Worm (Caenorhabditis elegans) whole organism, L4 larva: ENCODE results near the gene srh-95.

ENCODE experiments used
- D1046.2 ChIP-seq: fragments of 200-800 bp; sonication (Bioruptor generic); IDR thresholded peaks from 2 replicates; pipeline ENCODE4 v1.3.6; 2022; ENCODE audit warnings: missing genetic modification characterization, missing compliant biosample characterization
- F26F4.8 ChIP-seq: fragments of 200-800 bp; sonication (Bioruptor generic); conservative IDR thresholded peaks from 2 replicates; pipeline ENCODE4 v1.3.6; 2022; ENCODE audit warnings: missing genetic modification characterization, missing compliant biosample characterization
- F49E8.2 ChIP-seq: sonication (generic microtip); optimal IDR thresholded peaks from 2 replicates; lab custom pipeline; 2016; ENCODE audit warnings: missing compliant biosample characterization, mild to moderate bottlenecking, missing genetic modification characterization, borderline replicate concordance
- T26A8.4 ChIP-seq: fragments of 200-800 bp; sonication (Bioruptor generic); IDR thresholded peaks from 2 replicates; pipeline ENCODE4 v1.3.6; 2022; ENCODE audit warnings: missing genetic modification characterization, missing compliant biosample characterization
- Y105C5A.15 ChIP-seq: fragments of 200-800 bp; sonication (Bioruptor generic); IDR thresholded peaks from 2 replicates; pipeline ENCODE4 v1.3.6; 2022; ENCODE audit warnings: missing genetic modification characterization, missing compliant biosample characterization
- Y48G9A.11 ChIP-seq: fragments of 200-800 bp; sonication (Bioruptor generic); IDR thresholded peaks from 2 replicates; pipeline ENCODE4 v1.3.6; 2022; ENCODE audit warnings: missing genetic modification reagents, missing genetic modification characterization, missing compliant biosample characterization
- ZK337.2 ChIP-seq: fragments of 200-800 bp; sonication (Bioruptor generic); IDR thresholded peaks from 2 replicates; pipeline ENCODE4 v1.3.6; 2022; ENCODE audit warnings: missing genetic modification reagents, missing genetic modification characterization, missing compliant biosample characterization
- ZK546.5 ChIP-seq, 2 experiments: sonication (generic microtip); optimal IDR thresholded peaks; 2 replicates each; lab custom pipeline; 2017; ENCODE audit warnings: missing biosample characterization in 2 of 2, missing genetic modification characterization in 2 of 2
- aha-1 ChIP-seq: fragments of 150-350 bp; peaks from one replicate; lab custom pipeline; 2014; ENCODE audit warnings: missing biosample characterization, missing genetic modification characterization
- aly-2 ChIP-seq: sonication (generic microtip); optimal IDR thresholded peaks from 2 replicates; lab custom pipeline; 2018; ENCODE audit warnings: missing biosample characterization, missing genetic modification characterization
- ceh-20 ChIP-seq: fragments of 200-800 bp; sonication (Bioruptor generic); IDR thresholded peaks from 2 replicates; pipeline ENCODE4 v1.3.6; 2022; ENCODE audit warnings: missing genetic modification reagents, missing genetic modification characterization, missing compliant biosample characterization
- ceh-28 ChIP-seq: fragments of 150-350 bp; optimal IDR thresholded peaks from 2 replicates; lab custom pipeline; 2014; ENCODE audit warnings: missing biosample characterization, missing genetic modification reagents, missing genetic modification characterization
- ceh-44 ChIP-seq: fragments of 200-800 bp; sonication (Bioruptor generic); IDR thresholded peaks from 2 replicates; pipeline ENCODE4 v1.3.6; 2022; ENCODE audit warnings: missing genetic modification reagents, missing genetic modification characterization, missing compliant biosample characterization
- daf-19 ChIP-seq: fragments of 200-800 bp; sonication (Bioruptor generic); conservative IDR thresholded peaks from 2 replicates; pipeline ENCODE4 v1.3.6; 2022; ENCODE audit warnings: missing genetic modification characterization, missing compliant biosample characterization
- daf-8 ChIP-seq: fragments of 200-800 bp; sonication (Bioruptor generic); IDR thresholded peaks from 2 replicates; pipeline ENCODE4 v1.3.6; 2022; ENCODE audit warnings: missing genetic modification characterization, missing compliant biosample characterization
- dmd-8 ChIP-seq: fragments of 200-800 bp; sonication (Bioruptor generic); IDR thresholded peaks from 2 replicates; pipeline ENCODE4 v1.3.6; 2022; ENCODE audit warnings: missing genetic modification characterization, missing compliant biosample characterization
- duxl-1 ChIP-seq: sonication (generic microtip); optimal IDR thresholded peaks from 2 replicates; lab custom pipeline; 2016; ENCODE audit warnings: mild to moderate bottlenecking, missing genetic modification characterization, moderate library complexity, missing compliant biosample characterization; ENCODE audit not compliant: poor library complexity
- dve-1 ChIP-seq: sonication (generic microtip); optimal IDR thresholded peaks from 2 replicates; lab custom pipeline; 2017; ENCODE audit warnings: antibody characterized with exemption, mild to moderate bottlenecking, missing genetic modification characterization, missing compliant biosample characterization; ENCODE audit not compliant: insufficient read depth
- fkh-10 ChIP-seq: fragments of 150-350 bp; optimal IDR thresholded peaks from 2 replicates; lab custom pipeline; 2014; ENCODE audit warnings: missing biosample characterization, missing genetic modification reagents, missing genetic modification characterization
- gei-8 ChIP-seq: fragments of 200-800 bp; sonication (Bioruptor generic); optimal IDR thresholded peaks from 2 replicates; lab custom pipeline; 2018; ENCODE audit warnings: mild to moderate bottlenecking, missing genetic modification characterization, missing compliant biosample characterization
- hlh-11 ChIP-seq: fragments of 200-800 bp; sonication (Bioruptor generic); optimal IDR thresholded peaks from 2 replicates; lab custom pipeline; 2018; ENCODE audit warnings: mild to moderate bottlenecking, missing genetic modification characterization, missing compliant biosample characterization
- hmg-1.1 ChIP-seq: fragments of 200-800 bp; sonication (Bioruptor generic); IDR thresholded peaks from 2 replicates; pipeline ENCODE4 v1.3.6; 2022; ENCODE audit warnings: missing genetic modification reagents, missing genetic modification characterization, missing compliant biosample characterization
- lim-7 ChIP-seq: fragments of 200-800 bp; sonication (Bioruptor generic); IDR thresholded peaks from 2 replicates; pipeline ENCODE4 v1.3.6; 2022; ENCODE audit warnings: missing genetic modification characterization, missing compliant biosample characterization
- lir-3 ChIP-seq: sonication (generic microtip); optimal IDR thresholded peaks from 2 replicates; lab custom pipeline; 2016; ENCODE audit warnings: mild to moderate bottlenecking, missing genetic modification characterization, missing compliant biosample characterization
- madf-5 ChIP-seq, 2 experiments: fragments of 200-800 bp; sonication (Bioruptor generic); IDR thresholded peaks; 2 replicates each; pipeline ENCODE4 v1.3.6; 2022; ENCODE audit warnings: missing compliant biosample characterization in 2 of 2, missing genetic modification characterization in 2 of 2
- mep-1 ChIP-seq: fragments of 150-350 bp; sonication (generic microtip); optimal IDR thresholded peaks from 3 replicates; lab custom pipeline; 2014; ENCODE audit warnings: missing biosample characterization, missing genetic modification characterization
- mes-2 ChIP-seq: sonication (generic microtip); optimal IDR thresholded peaks from 2 replicates; lab custom pipeline; 2016; ENCODE audit warnings: missing genotype, mild to moderate bottlenecking, missing genetic modification characterization, missing compliant biosample characterization; ENCODE audit not compliant: poor library complexity, severe bottlenecking
- nhr-10 ChIP-seq: fragments of 150-350 bp; optimal IDR thresholded peaks from 2 replicates; lab custom pipeline; 2014; ENCODE audit warnings: missing biosample characterization, missing genetic modification characterization
- nhr-11 ChIP-seq: fragments of 150-350 bp; optimal IDR thresholded peaks from 2 replicates; lab custom pipeline; 2014; ENCODE audit warnings: missing biosample characterization, missing genetic modification characterization
- nhr-237 ChIP-seq: sonication (generic microtip); optimal IDR thresholded peaks from 2 replicates; lab custom pipeline; 2017; ENCODE audit warnings: missing biosample characterization, missing genetic modification characterization
- nhr-28 ChIP-seq: fragments of 150-350 bp; optimal IDR thresholded peaks from 2 replicates; lab custom pipeline; 2014; ENCODE audit warnings: missing biosample characterization, missing genetic modification characterization
- nhr-41 ChIP-seq: fragments of 200-800 bp; sonication (Bioruptor generic); IDR thresholded peaks from 2 replicates; pipeline ENCODE4 v1.3.6; 2022; ENCODE audit warnings: missing genetic modification reagents, missing genetic modification characterization, missing compliant biosample characterization
- nhr-48 ChIP-seq: sonication (generic microtip); optimal IDR thresholded peaks from 2 replicates; lab custom pipeline; 2016; ENCODE audit warnings: mild to moderate bottlenecking, missing genetic modification characterization, missing compliant biosample characterization
- nhr-6 ChIP-seq: fragments of 150-350 bp; optimal IDR thresholded peaks from 2 replicates; lab custom pipeline; 2014; ENCODE audit warnings: missing biosample characterization, missing genetic modification characterization
- pqm-1 ChIP-seq: sonication (generic microtip); optimal IDR thresholded peaks from 2 replicates; lab custom pipeline; 2017; ENCODE audit warnings: missing biosample characterization, missing genetic modification characterization
- rbr-2 ChIP-seq: sonication (generic microtip); optimal IDR thresholded peaks from 2 replicates; lab custom pipeline; 2016; ENCODE audit warnings: missing genotype, missing genetic modification characterization, missing compliant biosample characterization
- skn-1 ChIP-seq: fragments of 150-350 bp; optimal IDR thresholded peaks from 2 replicates; lab custom pipeline; 2014; ENCODE audit warnings: missing biosample characterization, missing genetic modification characterization
- snpc-1.2 ChIP-seq: fragments of 200-800 bp; sonication (Bioruptor generic); IDR thresholded peaks from 2 replicates; pipeline ENCODE4 v1.3.6; 2022; ENCODE audit warnings: missing genetic modification reagents, missing genetic modification characterization, missing compliant biosample characterization
- tra-1 ChIP-seq: fragments of 200-800 bp; sonication (Bioruptor generic); IDR thresholded peaks from 2 replicates; pipeline ENCODE4 v1.3.6; 2022; ENCODE audit warnings: missing genetic modification reagents, missing genetic modification characterization, missing compliant biosample characterization
- vab-7 ChIP-seq: fragments of 200-800 bp; sonication (Bioruptor generic); IDR thresholded peaks from 2 replicates; pipeline ENCODE4 v1.3.6; 2022; ENCODE audit warnings: missing genetic modification reagents, missing genetic modification characterization, missing compliant biosample characterization
- zfp-2 ChIP-seq: sonication (generic microtip); optimal IDR thresholded peaks from 2 replicates; lab custom pipeline; 2016; ENCODE audit warnings: mild to moderate bottlenecking, missing genetic modification characterization, missing compliant biosample characterization
- ztf-7 ChIP-seq: fragments of 150-350 bp; optimal IDR thresholded peaks from 2 replicates; lab custom pipeline; 2014; ENCODE audit warnings: missing biosample characterization, missing genetic modification characterization

Gene srh-95

DNA sequence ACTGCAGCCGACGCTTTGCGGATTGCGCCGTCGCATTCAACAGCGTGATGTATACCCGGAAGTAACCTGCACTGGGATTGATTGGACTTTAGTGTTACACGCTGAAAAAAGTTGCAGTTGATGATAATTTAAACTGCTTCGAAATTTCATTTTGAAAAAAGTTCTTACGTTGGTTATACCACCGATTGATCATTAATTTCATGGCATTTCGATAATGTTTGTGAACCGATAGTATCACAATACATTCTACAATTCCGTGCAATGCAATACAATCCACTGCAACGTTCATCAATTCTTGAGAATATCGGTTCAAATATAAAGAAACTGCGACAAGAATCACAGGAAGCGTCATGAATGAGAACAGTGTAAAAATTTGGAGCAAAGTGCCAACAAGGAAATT, 11.5 kb upstream of the srh-95 start, which contains the start of gene F21H7.3:
Gene F21H7.3, minus strand, starts transcription at position 101 of the 400 bp plus-strand sequence.
- TF ChIP-seq vab-7 (GFP tag; lab: Robert Waterston, UW) (no peak), gei-8 (GFP tag; lab: Kevin White, UChicago) (no peak), ztf-7 (tag; lab: Kevin White, UChicago) (no peak), zfp-2 (tag; lab: Kevin White, UChicago) (no peak), nhr-48 (tag; lab: Kevin White, UChicago) (no peak), aha-1 (tag; lab: Kevin White, UChicago) (no peak), ceh-28 (no peak), hlh-11 (no peak), F49E8.2 (tag; lab: Kevin White, UChicago) (no peak), mes-2 (tag; lab: Kevin White, UChicago) (no peak), tra-1 (GFP tag; lab: Robert Waterston, UW) (no peak), nhr-41 (GFP tag; lab: Robert Waterston, UW) (no peak), dve-1 (tag; lab: Kevin White, UChicago) (no peak), ZK546.5 (tag; optimal IDR thresholded peaks at IDR 0.05; lab: Kevin White, UChicago) (no peak), ZK337.2 (GFP tag; lab: Robert Waterston, UW) (no peak), nhr-6 (tag; lab: Kevin White, UChicago) (no peak), nhr-10 (tag; lab: Kevin White, UChicago) (no peak)

DNA sequence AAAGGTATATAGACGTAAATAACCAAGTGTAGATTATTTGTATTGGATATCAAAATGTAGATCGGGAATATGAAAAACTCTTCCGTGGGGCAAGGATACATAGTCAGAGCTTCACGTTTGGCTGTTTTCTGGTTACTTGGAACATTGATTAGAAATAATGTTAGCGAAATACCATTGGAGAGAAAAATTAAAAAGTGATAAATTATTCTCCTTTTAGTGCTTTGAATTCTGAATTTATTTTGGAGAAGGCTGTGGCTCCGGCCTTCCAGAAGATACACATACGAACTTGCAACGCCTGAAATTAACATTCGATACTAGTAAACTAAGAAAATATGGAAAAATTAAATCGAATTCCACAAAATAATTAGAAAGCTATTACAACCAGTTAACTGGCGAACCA, 11.0 kb upstream of the srh-95 start, which contains the start of gene srh-98:
Gene srh-98, minus strand, starts transcription at position 101 of the 400 bp plus-strand sequence.
- TF ChIP-seq F26F4.8 (GFP tag; lab: Robert Waterston, UW) (no peak), aha-1 (tag; lab: Kevin White, UChicago) (peak; percentile 65)

DNA sequence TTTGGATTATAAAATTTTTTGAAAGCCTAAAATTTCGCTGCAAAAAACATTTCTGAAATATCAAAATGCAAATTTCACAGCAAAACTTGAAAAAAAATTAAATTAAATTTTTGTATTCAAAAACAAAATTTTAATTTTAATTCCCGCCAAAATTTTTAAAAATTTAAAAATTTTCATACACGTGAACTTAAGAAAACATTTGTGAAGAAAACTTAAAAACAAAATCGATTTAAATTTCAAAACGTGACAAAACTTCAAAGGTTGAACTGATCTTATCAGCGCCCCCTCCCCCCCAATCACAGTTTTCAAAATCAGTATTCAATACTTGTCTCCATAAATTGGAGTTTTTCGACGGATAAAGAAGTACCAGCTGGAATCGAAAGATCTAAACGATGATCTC, 9.5 kb upstream of the srh-95 start, which contains the start of gene F21H7.5:
Gene F21H7.5, plus strand, starts transcription at position 301 of the 400 bp plus-strand sequence.
- TF ChIP-seq daf-8 (GFP tag; lab: Robert Waterston, UW) (no peak), aly-2 (tag; lab: Kevin White, UChicago) (no peak), lim-7 (GFP tag; lab: Robert Waterston, UW) (no peak), Y105C5A.15 (GFP tag; lab: Robert Waterston, UW) (no peak), Y48G9A.11 (no peak), ceh-44 (GFP tag; lab: Robert Waterston, UW) (no peak), skn-1 (no peak), vab-7 (GFP tag; lab: Robert Waterston, UW) (no peak), fkh-10 (GFP tag; lab: Kevin White, UChicago) (no peak), daf-19 (GFP tag; lab: Robert Waterston, UW) (no peak), ceh-20 (GFP tag; lab: Robert Waterston, UW) (no peak), nhr-237 (tag; lab: Kevin White, UChicago) (no peak), mep-1 (tag; lab: Kevin White, UChicago) (no peak), duxl-1 (tag; lab: Kevin White, UChicago) (no peak), lir-3 (tag; lab: Kevin White, UChicago) (no peak), rbr-2 (tag; lab: Kevin White, UChicago) (no peak), pqm-1 (tag; lab: Kevin White, UChicago) (no peak), nhr-11 (no peak)

DNA sequence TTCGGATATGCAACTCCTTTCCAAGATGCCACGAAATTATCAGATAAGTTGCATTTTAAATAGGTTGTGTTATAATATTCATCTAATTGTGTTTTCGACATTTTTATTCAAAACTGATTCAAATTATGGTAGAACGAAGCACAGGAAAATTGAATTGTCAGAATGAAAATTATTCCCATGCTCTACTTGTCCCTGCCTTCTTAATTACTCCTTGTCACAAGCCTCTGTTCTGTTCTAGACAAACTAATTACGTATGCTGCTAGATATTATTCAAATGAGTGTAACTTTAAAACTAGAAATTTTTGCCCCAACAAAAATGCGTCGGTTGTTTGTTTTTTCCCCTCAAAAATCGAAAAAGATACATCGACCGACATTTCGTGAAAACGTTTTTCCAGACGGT, 2.6 kb upstream of the srh-95 start, which contains the start of gene srh-104:
Gene srh-104, minus strand, starts transcription at position 101 of the 400 bp plus-strand sequence.
- TF ChIP-seq tra-1 (GFP tag; lab: Robert Waterston, UW): no peak
- no peak for TF ChIP-seq T26A8.4 (GFP tag; lab: Robert Waterston, UW)
- no peak for TF ChIP-seq snpc-1.2
- TF ChIP-seq vab-7 (GFP tag; lab: Robert Waterston, UW): no peak
- TF ChIP-seq ceh-44 (GFP tag; lab: Robert Waterston, UW): no peak
- TF ChIP-seq mes-2 (tag; lab: Kevin White, UChicago): no peak
- no peak for TF ChIP-seq mep-1 (tag; lab: Kevin White, UChicago)
- no peak for TF ChIP-seq D1046.2 (GFP tag; lab: Robert Waterston, UW)
- no peak for TF ChIP-seq dmd-8
- no peak for TF ChIP-seq hmg-1.1 (GFP tag; lab: Robert Waterston, UW)
- no peak for TF ChIP-seq nhr-28
- no peak for TF ChIP-seq madf-5 (GFP tag; IDR thresholded peaks at IDR 0.05; lab: Robert Waterston, UW)
